Fruit fly (Drosophila melanogaster) whole organism, prepupa: Measurements from ENCODE around the gene Nepl20.

Experiments
- CG11902 ChIP-seq: fragments of 200-800 bp; sonication (Bioruptor generic); optimal IDR thresholded peaks from 3 replicates; lab custom pipeline; 2016; ENCODE audit warnings: missing biosample characterization, missing genetic modification characterization
- CG16779 ChIP-seq: fragments of 200-800 bp; sonication (Bioruptor generic); optimal IDR thresholded peaks from 3 replicates; lab custom pipeline; 2017; ENCODE audit warnings: missing biosample characterization, mild to moderate bottlenecking, missing genetic modification characterization
- CG31627 ChIP-seq: fragments of 200-800 bp; sonication (Bioruptor generic); optimal IDR thresholded peaks from 3 replicates; lab custom pipeline; 2016; ENCODE audit warnings: missing biosample characterization, missing genetic modification characterization
- CG8119 ChIP-seq: fragments of 200-800 bp; sonication (Bioruptor generic); IDR thresholded peaks from 3 replicates; pipeline ENCODE4 v1.3.6; 2022; ENCODE audit warnings: missing biosample characterization, missing genetic modification characterization
- Ets96B ChIP-seq: fragments of 200-800 bp; optimal IDR thresholded peaks from 2 replicates; lab custom pipeline; 2019; ENCODE audit warnings: missing biosample characterization, mild to moderate bottlenecking, missing genetic modification characterization, moderate library complexity
- Hr39 ChIP-seq: fragments of 200-800 bp; sonication (Bioruptor generic); optimal IDR thresholded peaks from 2 replicates; lab custom pipeline; 2016; ENCODE audit warnings: missing biosample characterization, missing genetic modification characterization
- pdm3 ChIP-seq: fragments of 200-800 bp; sonication (Bioruptor generic); optimal IDR thresholded peaks from 3 replicates; lab custom pipeline; 2016; ENCODE audit warnings: missing biosample characterization, missing genetic modification characterization
- salr ChIP-seq, 2 experiments: fragments of 200-800 bp; sonication (Bioruptor generic); optimal IDR thresholded peaks; 3 replicates each; lab custom pipeline; 2016 to 2018; ENCODE audit warnings: missing biosample characterization in 2 of 2, missing genetic modification characterization in 2 of 2, mild to moderate bottlenecking in 1 of 2

- TF ChIP-seq pdm3 (GFP tag; lab: Kevin White, UChicago) = no peak
- TF ChIP-seq CG31627 (GFP tag; lab: Kevin White, UChicago) = no peak
- no peak for TF ChIP-seq CG8119
- TF ChIP-seq CG16779 (tag; lab: Kevin White, UChicago) = no peak
- no peak for TF ChIP-seq Ets96B (tag; lab: Kevin White, UChicago)
- TF ChIP-seq Hr39 = no peak
- TF ChIP-seq CG11902 (GFP tag; lab: Kevin White, UChicago) = no peak
- no peak for TF ChIP-seq salr (GFP tag; optimal IDR thresholded peaks at IDR 0.05; lab: Kevin White, UChicago)
These were observed 8.8 kb downstream of the Nepl20 start for dm6 chr3R:28889427-28889736.
